ENCODE assay signal across 1 fruit fly cellular context in the genomic region with DNA sequence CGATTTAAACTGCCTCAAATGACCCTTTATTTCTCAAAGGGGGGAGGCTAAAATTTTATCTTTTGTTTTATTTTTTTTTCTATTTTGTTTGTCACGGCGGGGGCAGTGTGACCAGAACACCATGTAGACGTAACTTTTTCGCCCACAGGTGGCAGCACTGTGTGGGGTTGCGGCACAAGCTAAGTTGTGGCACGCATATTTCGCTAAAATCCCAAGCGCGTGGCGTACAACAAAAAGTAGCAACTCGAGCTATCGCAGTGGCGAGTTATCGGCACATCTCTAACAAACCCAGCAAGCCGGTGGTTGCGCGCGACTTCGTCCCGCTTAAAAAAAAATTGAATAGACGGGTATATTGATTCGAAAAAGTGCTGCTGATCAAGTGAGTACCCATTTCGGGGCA.
A peak's percentile ranks its signal among the peaks of the same experiment; 100 is the strongest.
TF ChIP-seq lines count a peak whose summit lies in the region.

A gene (minus strand): TSS at position 129 of the 400 bp plus-strand sequence.
A gene (plus strand): TSS at position 261 of the 400 bp plus-strand sequence.

TF ChIP-seq in whole organism, embryonic, 481 proteins besides CTCF, POLR2A, EP300 and RAD21 (continued from another document):
- TF ChIP-seq Drgx (GFP tag; IDR thresholded peaks at IDR 0.05; lab: Robert Waterston, UW) (peak; percentile 57), nau (GFP tag; optimal IDR thresholded peaks at IDR 0.05; lab: Kevin White, UChicago) (no peak), slbo (GFP tag; IDR thresholded peaks at IDR 0.05; lab: Robert Waterston, UW) (peak; percentile 76), Aef1 (GFP tag; IDR thresholded peaks at IDR 0.05; lab: Robert Waterston, UW) (peak; percentile 78), luna (GFP tag; optimal IDR thresholded peaks at IDR 0.05; lab: Kevin White, UChicago) (peak; percentile 2), vfl (GFP tag; optimal IDR thresholded peaks at IDR 0.05; lab: Kevin White, UChicago) (peak; percentile 38), CG9817 (tag; optimal IDR thresholded peaks at IDR 0.05; lab: Kevin White, UChicago) (peak; percentile 15), CG33213 (GFP tag; optimal IDR thresholded peaks at IDR 0.05; lab: Kevin White, UChicago) (peak; percentile 84), D (optimal IDR thresholded peaks at IDR 0.05; lab: Kevin White, UChicago) (no peak), D (GFP tag; optimal IDR thresholded peaks at IDR 0.05; lab: Kevin White, UChicago) (peak; percentile 4), sc (optimal IDR thresholded peaks at IDR 0.05; lab: Kevin White, UChicago) (no peak), sc (GFP tag; optimal IDR thresholded peaks at IDR 0.05; lab: Kevin White, UChicago) (no peak), chif (GFP tag; optimal IDR thresholded peaks at IDR 0.05; lab: Kevin White, UChicago) (peak in 1 of 2 experiments; percentile 35), Atf6 (GFP tag; IDR thresholded peaks at IDR 0.05; lab: Robert Waterston, UW) (0 out of 2 replicates have a peak, but pooled peaks have one; percentile 16), pzg (GFP tag; optimal IDR thresholded peaks at IDR 0.05; lab: Kevin White, UChicago) (peak; percentile 96), ems (GFP tag; optimal IDR thresholded peaks at IDR 0.05; lab: Kevin White, UChicago) (peak; percentile 23), otp (GFP tag; IDR thresholded peaks at IDR 0.05; lab: Robert Waterston, UW) (no peak), Doc2 (GFP tag; IDR thresholded peaks at IDR 0.05; lab: Robert Waterston, UW) (no peak), CG15696 (tag; optimal IDR thresholded peaks at IDR 0.05; lab: Kevin White, UChicago) (no peak), Bdp1 (GFP tag; optimal IDR thresholded peaks at IDR 0.05; lab: Kevin White, UChicago) (peak; percentile 16), CG16813 (GFP tag; IDR thresholded peaks at IDR 0.05; lab: Robert Waterston, UW; ENCODE audit: partially characterized antibody) (peak; percentile 84), HLH54F (GFP tag; optimal IDR thresholded peaks at IDR 0.05; lab: Kevin White, UChicago) (peak; percentile 43), pum (GFP tag; optimal IDR thresholded peaks at IDR 0.05; lab: Kevin White, UChicago) (peak; percentile 29), slou (GFP tag; optimal IDR thresholded peaks at IDR 0.05; lab: Kevin White, UChicago) (no peak), stc (GFP tag; IDR thresholded peaks at IDR 0.05; lab: Robert Waterston, UW) (no peak), CG9932 (GFP tag; IDR thresholded peaks at IDR 0.05; lab: Robert Waterston, UW) (peak; percentile 71), CG7271 (tag; optimal IDR thresholded peaks at IDR 0.05; lab: Kevin White, UChicago) (no peak), tx (GFP tag; optimal IDR thresholded peaks at IDR 0.05; lab: Kevin White, UChicago) (peak; percentile 41), CG11085 (GFP tag; IDR thresholded peaks at IDR 0.05; lab: Robert Waterston, UW) (no peak), CG4617 (GFP tag; optimal IDR thresholded peaks at IDR 0.05; lab: Kevin White, UChicago; ENCODE audit: borderline replicate concordance) (peak; percentile 92), dmrt11E (tag; optimal IDR thresholded peaks at IDR 0.05; lab: Kevin White, UChicago) (peak; percentile 20), Ets97D (GFP tag; optimal IDR thresholded peaks at IDR 0.05; lab: Kevin White, UChicago) (peak; percentile 92), Fer1 (GFP tag; optimal IDR thresholded peaks at IDR 0.05; lab: Kevin White, UChicago) (peak; percentile 15), hkb (optimal IDR thresholded peaks at IDR 0.05; lab: Kevin White, UChicago) (peak; percentile 35), hkb (GFP tag; IDR thresholded peaks at IDR 0.05; lab: Robert Waterston, UW) (no peak), vnd (GFP tag; IDR thresholded peaks at IDR 0.05; lab: Robert Waterston, UW; ENCODE audit: partially characterized antibody) (peak; percentile 61; the same call in 2 of the 3 replicates), BEAF-32 (GFP tag; optimal IDR thresholded peaks at IDR 0.05; lab: Kevin White, UChicago) (peak; percentile 92), yki (optimal IDR thresholded peaks at IDR 0.05; lab: Kevin White, UChicago) (no peak), zf30C (GFP tag; optimal IDR thresholded peaks at IDR 0.05; lab: Kevin White, UChicago) (peak; percentile 26), nerfin-2 (GFP tag; IDR thresholded peaks at IDR 0.05; lab: Robert Waterston, UW; ENCODE audit: partially characterized antibody) (peak; percentile 59), CG7987 (GFP tag; optimal IDR thresholded peaks at IDR 0.05; lab: Kevin White, UChicago) (no peak), Max (GFP tag; optimal IDR thresholded peaks at IDR 0.05; lab: Kevin White, UChicago) (no peak), CG10565 (GFP tag; optimal IDR thresholded peaks at IDR 0.05; lab: Kevin White, UChicago) (no peak), CG13775 (GFP tag; optimal IDR thresholded peaks at IDR 0.05; lab: Kevin White, UChicago) (peak; percentile 46)
